Worm (Caenorhabditis elegans) whole organism, young adult: ENCODE measurements around the gene F46G10.2.

ENCODE experiments used
- B0019.2 ChIP-seq: fragments of 200-800 bp; sonication (Bioruptor generic); conservative IDR thresholded peaks from 2 replicates; pipeline ENCODE4 v1.3.6; 2022; ENCODE audit warnings: missing genetic modification reagents, missing genetic modification characterization, missing compliant biosample characterization
- B0035.1 ChIP-seq: sonication (generic microtip); optimal IDR thresholded peaks from 2 replicates; lab custom pipeline; 2016; ENCODE audit warnings: missing genetic modification characterization, mild to moderate bottlenecking, missing compliant biosample characterization, missing genotype, missing genetic modification reagents
- B0336.3 ChIP-seq: fragments of 200-800 bp; sonication (Bioruptor generic); IDR thresholded peaks from 2 replicates; pipeline ENCODE4 v1.3.6; 2022; ENCODE audit warnings: missing genetic modification characterization, missing compliant biosample characterization
- C06A6.2 ChIP-seq: fragments of 200-800 bp; sonication (Bioruptor generic); conservative IDR thresholded peaks from 2 replicates; pipeline ENCODE4 v1.3.6; 2022; ENCODE audit warnings: missing genetic modification characterization, missing compliant biosample characterization
- C17E4.6 ChIP-seq: fragments of 200-800 bp; sonication (Bioruptor generic); IDR thresholded peaks from 2 replicates; pipeline ENCODE4 v1.3.6; 2022; ENCODE audit warnings: missing genetic modification reagents, missing genetic modification characterization, missing compliant biosample characterization
- D2030.7 ChIP-seq: fragments of 200-800 bp; sonication (Bioruptor generic); IDR thresholded peaks from 2 replicates; pipeline ENCODE4 v1.3.6; 2022; ENCODE audit warnings: missing genetic modification reagents, missing genetic modification characterization, missing compliant biosample characterization
- F22D6.2 ChIP-seq: sonication (generic microtip); optimal IDR thresholded peaks from 2 replicates; lab custom pipeline; 2016; ENCODE audit warnings: mild to moderate bottlenecking, missing genetic modification characterization, missing compliant biosample characterization
- F23B12.7 ChIP-seq: sonication (generic microtip); optimal IDR thresholded peaks from 2 replicates; lab custom pipeline; 2017; ENCODE audit warnings: missing genetic modification characterization, mild to moderate bottlenecking, missing compliant biosample characterization, antibody characterized with exemption, moderate library complexity; ENCODE audit not compliant: insufficient read depth
- F33H1.4 ChIP-seq: fragments of 200-800 bp; sonication (Bioruptor generic); IDR thresholded peaks from 2 replicates; pipeline ENCODE4 v1.3.6; 2022; ENCODE audit warnings: missing genetic modification reagents, missing genetic modification characterization, missing compliant biosample characterization
- F37B4.10 ChIP-seq: fragments of 200-800 bp; sonication (Bioruptor generic); IDR thresholded peaks from 2 replicates; pipeline ENCODE4 v1.3.6; 2022; ENCODE audit warnings: missing genetic modification characterization, missing compliant biosample characterization
- F39B2.1 ChIP-seq: fragments of 200-800 bp; sonication (Bioruptor generic); IDR thresholded peaks from 2 replicates; pipeline ENCODE4 v1.3.6; 2022; ENCODE audit warnings: missing genetic modification reagents, missing genetic modification characterization, missing compliant biosample characterization
- F49E8.2 ChIP-seq: sonication (generic microtip); optimal IDR thresholded peaks from 3 replicates; lab custom pipeline; 2017; ENCODE audit warnings: missing genetic modification characterization, mild to moderate bottlenecking, missing compliant biosample characterization, antibody characterized with exemption, moderate library complexity; ENCODE audit not compliant: insufficient read depth
- F52B5.7 ChIP-seq: sonication (generic microtip); optimal IDR thresholded peaks from 2 replicates; lab custom pipeline; 2016; ENCODE audit warnings: mild to moderate bottlenecking, missing genetic modification characterization, missing compliant biosample characterization
- K12H6.12 ChIP-seq: fragments of 200-800 bp; sonication (Bioruptor generic); optimal IDR thresholded peaks from 2 replicates; lab custom pipeline; 2018; ENCODE audit warnings: mild to moderate bottlenecking, missing genetic modification characterization, missing compliant biosample characterization
- T07F8.4 ChIP-seq: sonication (generic microtip); optimal IDR thresholded peaks from 2 replicates; lab custom pipeline; 2016; ENCODE audit warnings: mild to moderate bottlenecking, missing genetic modification characterization, moderate library complexity, missing compliant biosample characterization
- ZK185.1 ChIP-seq: sonication (generic microtip); optimal IDR thresholded peaks from 2 replicates; lab custom pipeline; 2016; ENCODE audit warnings: mild to moderate bottlenecking, missing genetic modification characterization, missing compliant biosample characterization; ENCODE audit not compliant: poor library complexity, severe bottlenecking
- akir-1 ChIP-seq: fragments of 200-800 bp; sonication (Bioruptor generic); optimal IDR thresholded peaks from 2 replicates; lab custom pipeline; 2018; ENCODE audit warnings: mild to moderate bottlenecking, missing genetic modification characterization, moderate library complexity, missing compliant biosample characterization
- athp-1 ChIP-seq: sonication (generic microtip); optimal IDR thresholded peaks from 2 replicates; lab custom pipeline; 2017; ENCODE audit warnings: mild to moderate bottlenecking, missing genetic modification characterization, missing compliant biosample characterization
- bed-1 ChIP-seq: fragments of 200-800 bp; sonication (Bioruptor generic); IDR thresholded peaks from 2 replicates; pipeline ENCODE4 v1.3.6; 2022; ENCODE audit warnings: missing genetic modification reagents, missing genetic modification characterization, missing compliant biosample characterization
- cebp-1 ChIP-seq, 2 experiments: fragments of 200-800 bp in 1 of 2; sonication (Bioruptor generic) in 1 of 2; sonication (generic microtip) in 1 of 2; IDR thresholded peaks in 1 of 2; optimal IDR thresholded peaks in 1 of 2; 2 replicates each; pipeline versions ENCODE4 v1.3.6 to Lab custom; 2017 to 2022; ENCODE audit warnings: missing compliant biosample characterization in 2 of 2, missing genetic modification characterization in 2 of 2, mild to moderate bottlenecking in 1 of 2, missing genetic modification reagents in 1 of 2, moderate library complexity in 1 of 2
- ceh-27 ChIP-seq: fragments of 200-800 bp; sonication (Bioruptor generic); optimal IDR thresholded peaks from 2 replicates; lab custom pipeline; 2018; ENCODE audit warnings: mild to moderate bottlenecking, missing genetic modification characterization, moderate library complexity, missing compliant biosample characterization
- egl-18 ChIP-seq: fragments of 200-800 bp; sonication (Bioruptor generic); IDR thresholded peaks from 2 replicates; pipeline ENCODE4 v1.3.6; 2022; ENCODE audit warnings: missing genetic modification reagents, missing genetic modification characterization, missing compliant biosample characterization
- ekl-4 ChIP-seq: fragments of 200-800 bp; sonication (Bioruptor generic); IDR thresholded peaks from 2 replicates; pipeline ENCODE4 v1.3.6; 2022; ENCODE audit warnings: missing genetic modification reagents, missing genetic modification characterization, missing compliant biosample characterization
- ets-4 ChIP-seq: fragments of 200-800 bp; sonication (Bioruptor generic); optimal IDR thresholded peaks from 2 replicates; lab custom pipeline; 2018; ENCODE audit warnings: mild to moderate bottlenecking, missing genetic modification characterization, missing compliant biosample characterization
- gei-17 ChIP-seq: fragments of 200-800 bp; sonication (Bioruptor generic); optimal IDR thresholded peaks from 2 replicates; lab custom pipeline; 2018; ENCODE audit warnings: mild to moderate bottlenecking, missing genetic modification characterization, missing compliant biosample characterization
- hlh-12 ChIP-seq: sonication (generic microtip); optimal IDR thresholded peaks from 2 replicates; lab custom pipeline; 2016; ENCODE audit warnings: missing genetic modification characterization, missing compliant biosample characterization
- let-526 ChIP-seq: fragments of 200-800 bp; sonication (Bioruptor generic); IDR thresholded peaks from 2 replicates; pipeline ENCODE4 v1.3.6; 2022; ENCODE audit warnings: missing genetic modification reagents, missing genetic modification characterization, missing compliant biosample characterization
- lsl-1 ChIP-seq: fragments of 200-800 bp; sonication (Bioruptor generic); optimal IDR thresholded peaks from 2 replicates; lab custom pipeline; 2018; ENCODE audit warnings: mild to moderate bottlenecking, missing genetic modification characterization, moderate library complexity, missing compliant biosample characterization
- madf-10 ChIP-seq: sonication (generic microtip); optimal IDR thresholded peaks from 2 replicates; lab custom pipeline; 2016; ENCODE audit warnings: mild to moderate bottlenecking, missing genetic modification characterization, missing compliant biosample characterization
- pbrm-1 ChIP-seq: fragments of 200-800 bp; sonication (Bioruptor generic); IDR thresholded peaks from 2 replicates; pipeline ENCODE4 v1.3.6; 2022; ENCODE audit warnings: missing genetic modification reagents, missing genetic modification characterization, missing compliant biosample characterization
- rpc-1 ChIP-seq, 2 experiments: fragments of 150-350 bp in 1 of 2; sonication (generic microtip) in 1 of 2; optimal IDR thresholded peaks; 2 replicates each; lab custom pipeline; 2014 to 2018; ENCODE audit warnings: missing biosample characterization in 1 of 2, missing genetic modification characterization in 1 of 2, missing genetic modification reagents in 1 of 2, missing genotype in 1 of 2
- sea-2 ChIP-seq: fragments of 200-800 bp; sonication (Bioruptor generic); IDR thresholded peaks from 2 replicates; pipeline ENCODE4 v1.3.6; 2022; ENCODE audit warnings: missing genetic modification characterization, missing compliant biosample characterization
- tbp1 ChIP-seq: fragments of 200-800 bp; sonication (Bioruptor generic); optimal IDR thresholded peaks from 2 replicates; lab custom pipeline; 2018; ENCODE audit warnings: mild to moderate bottlenecking, missing genetic modification characterization, missing compliant biosample characterization
- unc-62 ChIP-seq: fragments of 150-350 bp; optimal IDR thresholded peaks from 2 replicates; lab custom pipeline; 2014; ENCODE audit warnings: missing biosample characterization, missing genetic modification reagents, missing genetic modification characterization
- xnd-1 ChIP-seq: sonication (generic microtip); optimal IDR thresholded peaks from 2 replicates; lab custom pipeline; 2016; ENCODE audit warnings: missing genotype, missing genetic modification reagents, missing genetic modification characterization, missing compliant biosample characterization
- zfh-2 ChIP-seq: fragments of 200-800 bp; sonication (Bioruptor generic); conservative IDR thresholded peaks from 2 replicates; pipeline ENCODE4 v1.3.6; 2022; ENCODE audit warnings: missing genetic modification reagents, missing genetic modification characterization, missing compliant biosample characterization
- ztf-25 ChIP-seq: fragments of 200-800 bp; sonication (Bioruptor generic); IDR thresholded peaks from 2 replicates; pipeline ENCODE4 v1.3.6; 2022; ENCODE audit warnings: missing genetic modification reagents, missing genetic modification characterization, missing compliant biosample characterization
- ztf-28 ChIP-seq: fragments of 200-800 bp; sonication (Bioruptor generic); IDR thresholded peaks from 2 replicates; pipeline ENCODE4 v1.3.6; 2022; ENCODE audit warnings: missing genetic modification reagents, missing genetic modification characterization, missing compliant biosample characterization
- ztf-6 ChIP-seq: fragments of 200-800 bp; sonication (Bioruptor generic); IDR thresholded peaks from 2 replicates; pipeline ENCODE4 v1.3.6; 2022; ENCODE audit warnings: missing genetic modification reagents, missing genetic modification characterization, missing compliant biosample characterization

F46G10.2 gene

DNA sequence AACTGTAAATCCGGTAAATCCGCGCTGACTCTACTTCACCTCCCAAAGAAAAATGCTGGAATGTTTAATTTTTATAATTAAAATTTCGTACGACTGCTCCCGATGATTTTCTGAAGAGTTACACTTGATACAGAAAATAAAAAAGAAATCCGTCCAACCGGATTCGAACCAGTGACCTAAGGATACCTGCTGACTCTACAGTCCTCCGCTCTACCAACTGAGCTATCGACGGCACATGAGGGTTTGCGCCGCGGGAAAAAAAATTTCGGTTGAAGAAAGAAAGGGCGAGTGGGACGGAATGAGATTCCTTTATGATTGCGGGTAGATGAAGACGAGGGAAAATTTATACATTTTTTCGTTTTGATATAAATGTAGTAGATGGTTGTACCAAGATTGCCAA lies 38.1 kb upstream of the F46G10.2 start (continued):
- no peak for TF ChIP-seq B0336.3 (GFP tag; lab: Robert Waterston, UW)
- no peak for TF ChIP-seq sea-2
- TF ChIP-seq B0035.1 (tag; lab: Kevin White, UChicago): no peak
- TF ChIP-seq xnd-1 (tag; lab: Kevin White, UChicago): no peak
- no peak for TF ChIP-seq F39B2.1
- no peak for TF ChIP-seq ceh-27 (GFP tag; lab: Kevin White, UChicago)
- no peak for TF ChIP-seq egl-18
- no peak for TF ChIP-seq ets-4 (GFP tag; lab: Kevin White, UChicago)
- no peak for TF ChIP-seq zfh-2 (GFP tag; lab: Robert Waterston, UW)
- no peak for TF ChIP-seq C06A6.2 (GFP tag; lab: Robert Waterston, UW)
- TF ChIP-seq let-526 (GFP tag; lab: Robert Waterston, UW): no peak
- no peak for TF ChIP-seq F52B5.7 (tag; lab: Kevin White, UChicago)
- peak; percentile 75 for TF ChIP-seq rpc-1 (optimal IDR thresholded peaks at IDR 0.05; lab: Kevin White, UChicago)
- TF ChIP-seq rpc-1 (tag; optimal IDR thresholded peaks at IDR 0.05; lab: Kevin White, UChicago): peak; percentile 90
- no peak for TF ChIP-seq B0019.2 (GFP tag; lab: Robert Waterston, UW)
- no peak for TF ChIP-seq gei-17 (GFP tag; lab: Kevin White, UChicago)
- TF ChIP-seq madf-10: no peak
- no peak for TF ChIP-seq athp-1 (tag; lab: Kevin White, UChicago)
- no peak for TF ChIP-seq F49E8.2
- no peak for TF ChIP-seq ztf-28 (GFP tag; lab: Robert Waterston, UW)
- no peak for TF ChIP-seq K12H6.12 (tag; lab: Kevin White, UChicago)
- TF ChIP-seq F33H1.4 (GFP tag; lab: Robert Waterston, UW): no peak
- TF ChIP-seq akir-1 (GFP tag; lab: Kevin White, UChicago): no peak
- TF ChIP-seq lsl-1 (GFP tag; lab: Kevin White, UChicago): no peak
- TF ChIP-seq pbrm-1 (GFP tag; lab: Robert Waterston, UW): peak; percentile 62; the same call in 1 of the 2 replicates
- no peak for TF ChIP-seq F23B12.7 (tag; lab: Kevin White, UChicago)
- 0 out of 2 replicates have a peak, but pooled peaks have one; percentile 73 for TF ChIP-seq ztf-25 (GFP tag; lab: Robert Waterston, UW)
- TF ChIP-seq hlh-12 (tag; lab: Kevin White, UChicago): no peak
- TF ChIP-seq F37B4.10: no peak

DNA sequence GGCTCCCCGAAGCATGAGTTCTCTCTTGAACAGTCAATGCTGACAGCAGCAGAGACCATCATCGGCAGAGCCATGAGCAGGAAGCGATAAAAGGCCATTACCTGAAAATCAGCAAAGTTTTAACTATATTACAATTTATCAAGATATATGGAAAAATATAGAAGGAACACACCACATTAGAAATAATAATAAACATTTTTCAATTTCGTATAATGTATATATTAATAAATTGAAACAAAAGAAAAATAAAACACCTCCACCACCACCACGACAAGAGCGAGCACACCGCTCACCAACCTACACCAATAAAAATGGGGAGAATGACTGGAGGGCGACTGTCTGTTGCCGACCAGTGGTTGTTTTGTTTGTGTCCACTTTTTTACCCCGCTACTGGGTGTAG lies 36.2 kb upstream of the F46G10.2 start, which contains the start of gene R04D3.2:
TSS of gene R04D3.2 (minus strand) at position 101 of the 400 bp plus-strand sequence.
- TF ChIP-seq cebp-1 (GFP tag; IDR thresholded peaks at IDR 0.05; lab: Robert Waterston, UW): no peak
- no peak for TF ChIP-seq cebp-1 (tag; optimal IDR thresholded peaks at IDR 0.05; lab: Kevin White, UChicago)
- TF ChIP-seq sea-2: no peak
- no peak for TF ChIP-seq ZK185.1 (tag; lab: Kevin White, UChicago)
- no peak for TF ChIP-seq tbp1 (GFP tag; lab: Kevin White, UChicago)
- no peak for TF ChIP-seq ekl-4 (GFP tag; lab: Robert Waterston, UW)
- no peak for TF ChIP-seq F22D6.2
- TF ChIP-seq akir-1 (GFP tag; lab: Kevin White, UChicago): no peak
- no peak for TF ChIP-seq athp-1 (tag; lab: Kevin White, UChicago)
- TF ChIP-seq F39B2.1: no peak
- TF ChIP-seq ztf-6 (GFP tag; lab: Robert Waterston, UW): no peak

DNA sequence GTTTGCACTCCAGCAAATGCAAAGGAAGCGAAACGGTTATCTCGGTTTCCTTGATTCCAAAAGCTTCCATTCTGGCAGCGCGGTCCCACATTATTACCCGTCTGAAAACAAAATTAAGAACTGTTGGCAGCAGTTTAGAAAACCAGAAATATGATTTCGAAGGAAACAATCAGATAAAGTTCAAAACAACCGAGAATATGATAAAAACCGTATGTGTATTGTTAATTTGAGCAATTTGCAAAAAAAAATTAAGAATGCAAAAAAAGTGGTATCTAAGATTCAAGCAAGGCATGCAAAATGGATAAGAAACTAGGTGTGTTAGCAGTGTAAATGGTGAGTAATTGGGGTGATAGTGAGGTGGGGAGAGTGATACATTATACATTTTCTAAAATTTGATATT lies 34.0 kb upstream of the F46G10.2 start, which contains the start of gene R04D3.4:
TSS of gene R04D3.4 (minus strand) at position 101 of the 400 bp plus-strand sequence.
- no peak for TF ChIP-seq hlh-12 (tag; lab: Kevin White, UChicago)
- no peak for TF ChIP-seq unc-62 (GFP tag; lab: Kevin White, UChicago)
- no peak for TF ChIP-seq F37B4.10
- TF ChIP-seq T07F8.4 (tag; lab: Kevin White, UChicago): no peak
- TF ChIP-seq D2030.7 (GFP tag; lab: Robert Waterston, UW): no peak
- TF ChIP-seq pbrm-1 (GFP tag; lab: Robert Waterston, UW): no peak
- no peak for TF ChIP-seq C17E4.6
- no peak for TF ChIP-seq bed-1 (GFP tag; lab: Robert Waterston, UW)
- TF ChIP-seq, all 124 proteins: peak for 0
